Worm (Caenorhabditis elegans): Measurements from ENCODE around the gene blos-2.
"Not testable (repeated sequence)": the region's sequence is repeated elsewhere in the genome, so short reads cannot be mapped to it uniquely, and the experiment has no call there.

blos-2 gene

ce11 chrIV:6337353-6337752, 3.3 kb downstream of the blos-2 start, which contains the start of gene ipla-6:
TSS of gene ipla-6 (plus strand) at chrIV:6337653.
- no peak for TF ChIP-seq nhr-237 (tag; optimal IDR thresholded peaks at IDR 0.05)
- no peak for TF ChIP-seq lin-32 (GFP tag; optimal IDR thresholded peaks at IDR 0.05)
- no peak for TF ChIP-seq unc-120 (tag; optimal IDR thresholded peaks at IDR 0.05; ENCODE audit: poor library complexity, severe bottlenecking)
- no peak for TF ChIP-seq lsy-2 (tag; optimal IDR thresholded peaks at IDR 0.05)

- TF ChIP-seq mls-2 (tag; optimal IDR thresholded peaks at IDR 0.05) (no peak), nhr-76 (tag; optimal IDR thresholded peaks at IDR 0.05) (no peak), ceh-39 (tag; optimal IDR thresholded peaks at IDR 0.05) (no peak), hlh-1 (tag; optimal IDR thresholded peaks at IDR 0.05) (no peak), mab-5 (tag; optimal IDR thresholded peaks at IDR 0.05) (no peak), ces-1 (GFP tag; optimal IDR thresholded peaks at IDR 0.05) (no peak), ztf-11 (tag; optimal IDR thresholded peaks at IDR 0.05) (no peak), nhr-12 (tag; optimal IDR thresholded peaks at IDR 0.05) (no peak), ham-2 (GFP tag; optimal IDR thresholded peaks at IDR 0.05) (no peak), sem-2 (GFP tag; optimal IDR thresholded peaks at IDR 0.05) (no peak), elt-1 (tag; optimal IDR thresholded peaks at IDR 0.05; ENCODE audit: borderline replicate concordance, insufficient read depth) (no peak), nhr-28 (tag; optimal IDR thresholded peaks at IDR 0.05) (no peak), snpc-4 (tag; optimal IDR thresholded peaks at IDR 0.05) (no peak), sptf-1 (tag; optimal IDR thresholded peaks at IDR 0.05) (no peak), unc-39 (tag; optimal IDR thresholded peaks at IDR 0.05) (no peak)
Measured at ce11 chrIV:6342431-6342830, 8.4 kb downstream of the blos-2 start, which contains the start of gene Y73B6BL.288. TSS of gene Y73B6BL.288 (minus strand) at chrIV:6342531.

ce11 chrIV:6342876-6343275, 8.9 kb downstream of the blos-2 start, which contains the start of gene Y73B6BL.14:
TSS of gene Y73B6BL.14 (minus strand) at chrIV:6342976.
- TF ChIP-seq drap-1 (GFP tag; optimal IDR thresholded peaks at IDR 0.05) (no peak), blmp-1 (tag; optimal IDR thresholded peaks at IDR 0.05) (no peak), lsy-2 (tag; optimal IDR thresholded peaks at IDR 0.05) (no peak), nhr-237 (tag; optimal IDR thresholded peaks at IDR 0.05) (no peak), snpc-4 (tag; optimal IDR thresholded peaks at IDR 0.05) (no peak), unc-39 (tag; optimal IDR thresholded peaks at IDR 0.05) (no peak), bed-3 (GFP tag; optimal IDR thresholded peaks at IDR 0.05) (no peak), ceh-39 (tag; optimal IDR thresholded peaks at IDR 0.05) (no peak), ztf-11 (tag; optimal IDR thresholded peaks at IDR 0.05) (no peak), hlh-1 (tag; optimal IDR thresholded peaks at IDR 0.05) (no peak), sem-2 (GFP tag; optimal IDR thresholded peaks at IDR 0.05) (no peak), unc-62 (GFP tag; optimal IDR thresholded peaks at IDR 0.05) (no peak), mls-2 (tag; optimal IDR thresholded peaks at IDR 0.05) (no peak), nhr-76 (tag; optimal IDR thresholded peaks at IDR 0.05) (no peak), mab-5 (tag; optimal IDR thresholded peaks at IDR 0.05) (no peak), mep-1 (tag; optimal IDR thresholded peaks at IDR 0.05) (no peak), elt-1 (tag; optimal IDR thresholded peaks at IDR 0.05; ENCODE audit: borderline replicate concordance, insufficient read depth) (no peak), tbx-8 (GFP tag; optimal IDR thresholded peaks at IDR 0.05) (no peak)

- not testable (repeated sequence) for TF ChIP-seq bed-3 (GFP tag; optimal IDR thresholded peaks at IDR 0.05); flh-1 (GFP tag; optimal IDR thresholded peaks at IDR 0.05); zip-8 (tag; optimal IDR thresholded peaks at IDR 0.05)
Measured at ce11 chrIV:6347213-6347612, 13.2 kb downstream of the blos-2 start, which contains the start of gene Y73B6BL.289. TSS of gene Y73B6BL.289 (plus strand) at chrIV:6347513.

- TF ChIP-seq blmp-1 (tag; optimal IDR thresholded peaks at IDR 0.05): no peak
- peak; percentile 12 for TF ChIP-seq ces-1 (GFP tag; optimal IDR thresholded peaks at IDR 0.05)
- TF ChIP-seq elt-3 (tag; optimal IDR thresholded peaks at IDR 0.05): no peak
Measured at ce11 chrIV:6361668-6362067, 27.7 kb downstream of the blos-2 start, which contains the start of gene Y73B6BL.47. TSS of gene Y73B6BL.47 (plus strand) at chrIV:6361968.

- TF ChIP-seq ces-1 (GFP tag; optimal IDR thresholded peaks at IDR 0.05) (peak; percentile 89), bed-3 (GFP tag; optimal IDR thresholded peaks at IDR 0.05) (no peak), nhr-2 (tag; optimal IDR thresholded peaks at IDR 0.05) (no peak)
Measured at ce11 chrIV:6363604-6364003, 29.6 kb downstream of the blos-2 start.
